Worm (Caenorhabditis elegans) whole organism, early embryonic: ENCODE data around the gene F01F1.2.

Experiments
- ama-1 ChIP-seq: fragments of 150-350 bp; optimal IDR thresholded peaks from 2 replicates; lab custom pipeline; 2014
- ceh-36 ChIP-seq: sonication (generic microtip); optimal IDR thresholded peaks from 2 replicates; lab custom pipeline; 2016; ENCODE audit warnings: missing genetic modification characterization, inconsistent platforms, missing compliant biosample characterization
- flt-1 ChIP-seq: fragments of 200-800 bp; sonication (Bioruptor generic); IDR thresholded peaks from 2 replicates; pipeline ENCODE4 v1.3.6; 2022; ENCODE audit warnings: missing genetic modification characterization, missing compliant biosample characterization
- hmg-4 ChIP-seq: fragments of 200-800 bp; sonication (Bioruptor generic); optimal IDR thresholded peaks from 2 replicates; lab custom pipeline; 2018; ENCODE audit warnings: mild to moderate bottlenecking, missing genetic modification characterization, missing compliant biosample characterization
- hnd-1 ChIP-seq: sonication (generic microtip); optimal IDR thresholded peaks from 2 replicates; lab custom pipeline; 2016; ENCODE audit warnings: missing genetic modification characterization, missing compliant biosample characterization
- sea-1 ChIP-seq: fragments of 200-800 bp; sonication (Bioruptor generic); conservative IDR thresholded peaks from 2 replicates; pipeline ENCODE4 v1.3.6; 2022; ENCODE audit warnings: missing genetic modification characterization, missing compliant biosample characterization
- tbx-37 ChIP-seq: fragments of 200-800 bp; sonication (Bioruptor generic); conservative IDR thresholded peaks from 2 replicates; pipeline ENCODE4 v1.3.6; 2022; ENCODE audit warnings: missing genetic modification reagents, missing genetic modification characterization, missing compliant biosample characterization

DNA sequence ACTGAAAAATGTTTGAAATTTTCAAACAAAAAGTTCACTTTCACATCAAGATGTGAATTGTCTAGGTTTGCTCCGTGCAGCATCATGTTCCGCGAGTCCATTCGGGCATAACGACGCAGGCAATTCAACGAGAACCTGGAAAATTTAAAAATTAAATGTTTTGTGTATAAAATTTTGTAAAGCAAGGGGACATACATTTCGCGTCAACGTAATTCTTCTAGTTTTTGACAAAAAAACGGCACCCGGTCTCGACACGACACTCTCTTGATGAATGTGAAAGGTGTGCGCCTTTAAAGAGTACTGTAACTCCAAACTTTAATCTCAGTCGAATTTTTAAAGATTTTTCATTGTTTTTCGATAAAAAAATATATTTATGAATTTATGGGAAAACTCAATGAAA, 44.3 kb upstream of the F01F1.2 start, which contains the start of gene R12B2.6:
- TF ChIP-seq ama-1 (lab: Kevin White, UChicago) (no peak), ceh-36 (tag; lab: Kevin White, UChicago) (no peak), hmg-4 (GFP tag; lab: Kevin White, UChicago) (no peak), flt-1 (no peak), tbx-37 (no peak), sea-1 (no peak), hnd-1 (tag; lab: Kevin White, UChicago) (no peak)
